Fruit fly (Drosophila melanogaster) whole organism, embryonic: Measurements from ENCODE around the gene CG15136.
A peak's percentile ranks its signal among the peaks of the same experiment; 100 is the strongest.

Source experiments
- Awh ChIP-seq: fragments of 200-800 bp; sonication (Bioruptor generic); IDR thresholded peaks from 2 replicates; pipeline ENCODE4, ENCODE4 v1.3.6; 2022; ENCODE audit warnings: missing biosample characterization, missing genetic modification characterization
- B-H1 ChIP-seq: fragments of 200-800 bp; sonication (Bioruptor generic); IDR thresholded peaks from 3 replicates; pipeline ENCODE4 v1.3.6; 2022; ENCODE audit warnings: missing biosample characterization, missing genetic modification characterization
- CG10147 ChIP-seq: fragments of 200-800 bp; sonication (Bioruptor generic); optimal IDR thresholded peaks from 2 replicates; lab custom pipeline; 2019; ENCODE audit warnings: missing biosample characterization, mild to moderate bottlenecking, missing genetic modification characterization, moderate library complexity
- CG10565 ChIP-seq: fragments of 200-800 bp; sonication (Bioruptor generic); optimal IDR thresholded peaks from 3 replicates; lab custom pipeline; 2016; ENCODE audit warnings: missing biosample characterization, mild to moderate bottlenecking, missing genetic modification characterization
- CG1233 ChIP-seq: fragments of 200-800 bp; sonication (Bioruptor generic); optimal IDR thresholded peaks from 4 replicates; lab custom pipeline; 2018; ENCODE audit warnings: missing biosample characterization, mild to moderate bottlenecking, missing genetic modification characterization
- CG12391 ChIP-seq: fragments of 200-800 bp; sonication (Bioruptor generic); optimal IDR thresholded peaks from 3 replicates; lab custom pipeline; 2018; ENCODE audit warnings: missing biosample characterization, mild to moderate bottlenecking, missing genetic modification characterization, moderate library complexity
- CG13894 ChIP-seq: fragments of 200-800 bp; sonication (Bioruptor generic); optimal IDR thresholded peaks from 3 replicates; lab custom pipeline; 2018; ENCODE audit warnings: missing biosample characterization, mild to moderate bottlenecking, missing genetic modification characterization, moderate library complexity
- CG14014 ChIP-seq: fragments of 200-800 bp; sonication (Bioruptor generic); IDR thresholded peaks from 2 replicates; pipeline ENCODE4 v1.3.6; 2022; ENCODE audit warnings: missing biosample characterization, missing genetic modification characterization
- CG14441 ChIP-seq: fragments of 200-800 bp; sonication (Bioruptor generic); IDR thresholded peaks from 2 replicates; pipeline ENCODE4 v1.3.6; 2022; ENCODE audit warnings: missing biosample characterization, missing genetic modification characterization
- CG15514 ChIP-seq: fragments of 200-800 bp; sonication (Bioruptor generic); optimal IDR thresholded peaks from 3 replicates; lab custom pipeline; 2017; ENCODE audit warnings: missing biosample characterization, missing genetic modification characterization, mild to moderate bottlenecking, moderate library complexity, missing genetic modification reagents
- CG1602 ChIP-seq: fragments of 200-800 bp; sonication (Bioruptor generic); optimal IDR thresholded peaks from 3 replicates; lab custom pipeline; 2016; ENCODE audit warnings: missing biosample characterization, missing genetic modification characterization
- CG18599 ChIP-seq: fragments of 200-800 bp; sonication (Bioruptor generic); optimal IDR thresholded peaks from 3 replicates; lab custom pipeline; 2017; ENCODE audit warnings: missing biosample characterization, missing genetic modification characterization, mild to moderate bottlenecking, moderate library complexity, missing genetic modification reagents
- CG3847 ChIP-seq: fragments of 200-800 bp; sonication (Bioruptor generic); IDR thresholded peaks from 2 replicates; pipeline ENCODE4 v1.3.6; 2022; ENCODE audit warnings: missing biosample characterization, missing genetic modification characterization
- CG7271 ChIP-seq: fragments of 200-800 bp; sonication (Bioruptor generic); optimal IDR thresholded peaks from 2 replicates; lab custom pipeline; 2018; ENCODE audit warnings: missing biosample characterization, mild to moderate bottlenecking, missing genetic modification characterization, moderate library complexity
- CG7357 ChIP-seq: fragments of 200-800 bp; sonication (Bioruptor generic); IDR thresholded peaks from 3 replicates; pipeline ENCODE4 v1.3.6; 2022; ENCODE audit warnings: missing biosample characterization, missing genetic modification characterization
- CG7839 ChIP-seq: fragments of 200-800 bp; sonication (Bioruptor generic); optimal IDR thresholded peaks from 3 replicates; lab custom pipeline; 2018; ENCODE audit warnings: missing biosample characterization, mild to moderate bottlenecking, missing genetic modification characterization, moderate library complexity
- CG8290 ChIP-seq, 3 experiments: fragments of 200-800 bp; sonication (Bioruptor generic); optimal IDR thresholded peaks; 2 replicates each; lab custom pipeline; 2016 to 2019; ENCODE audit warnings: missing biosample characterization in 3 of 3, missing genetic modification characterization in 3 of 3, mild to moderate bottlenecking in 2 of 3, moderate library complexity in 1 of 3
- CG8944 ChIP-seq: fragments of 200-800 bp; sonication (Bioruptor generic); optimal IDR thresholded peaks from 3 replicates; lab custom pipeline; 2016; ENCODE audit warnings: missing biosample characterization, missing genetic modification characterization
- CkIIα-i1 ChIP-seq: fragments of 200-800 bp; sonication (Bioruptor generic); IDR thresholded peaks from 2 replicates; pipeline ENCODE4 v1.3.6; 2022; ENCODE audit warnings: missing biosample characterization, missing genetic modification characterization
- Dip3 ChIP-seq: fragments of 200-800 bp; sonication (Bioruptor generic); optimal IDR thresholded peaks from 3 replicates; lab custom pipeline; 2016; ENCODE audit warnings: missing biosample characterization, missing genetic modification characterization
- Gsc ChIP-seq: fragments of 200-800 bp; sonication (Bioruptor generic); IDR thresholded peaks from 2 replicates; pipeline ENCODE4 v1.3.6; 2022; ENCODE audit warnings: missing biosample characterization, missing genetic modification characterization
- Gug ChIP-seq: fragments of 200-800 bp; sonication (Bioruptor generic); IDR thresholded peaks from 4 replicates; pipeline ENCODE4 v1.3.6; 2022; ENCODE audit warnings: missing biosample characterization, missing genetic modification characterization
- HLH3B ChIP-seq: fragments of 200-800 bp; sonication (Bioruptor generic); IDR thresholded peaks from 2 replicates; pipeline ENCODE4 v1.3.6; 2022; ENCODE audit warnings: missing biosample characterization, missing genetic modification characterization
- HmgZ ChIP-seq: fragments of 200-800 bp; sonication (Bioruptor generic); optimal IDR thresholded peaks from 2 replicates; lab custom pipeline; 2018; ENCODE audit warnings: missing biosample characterization, mild to moderate bottlenecking, missing genetic modification characterization
- Hmr ChIP-seq: fragments of 200-800 bp; sonication (Bioruptor generic); optimal IDR thresholded peaks from 3 replicates; lab custom pipeline; 2017; ENCODE audit warnings: mild to moderate bottlenecking, missing biosample characterization, missing genetic modification reagents, missing genetic modification characterization
- Hr51 ChIP-seq, 2 experiments: fragments of 200-800 bp; sonication (Bioruptor generic); optimal IDR thresholded peaks; 2 replicates in 1 of 2; 3 replicates in 1 of 2; lab custom pipeline; 2016 to 2018; ENCODE audit warnings: missing biosample characterization in 2 of 2, missing genetic modification characterization in 2 of 2, mild to moderate bottlenecking in 1 of 2, moderate library complexity in 1 of 2
- MESR4 ChIP-seq: fragments of 200-800 bp; sonication (Bioruptor generic); optimal IDR thresholded peaks from 2 replicates; lab custom pipeline; 2018; ENCODE audit warnings: missing biosample characterization, mild to moderate bottlenecking, missing genetic modification characterization, moderate library complexity
- Mad ChIP-seq: fragments of 200-800 bp; sonication (Bioruptor generic); optimal IDR thresholded peaks from 2 replicates; lab custom pipeline; 2016; ENCODE audit warnings: missing biosample characterization, missing genetic modification characterization
- Meics ChIP-seq: fragments of 200-800 bp; sonication (Bioruptor generic); optimal IDR thresholded peaks from 2 replicates; lab custom pipeline; 2017; ENCODE audit warnings: missing biosample characterization, mild to moderate bottlenecking, missing genetic modification characterization
- Sox102F ChIP-seq: fragments of 200-800 bp; sonication (Bioruptor generic); optimal IDR thresholded peaks from 2 replicates; lab custom pipeline; 2018; ENCODE audit warnings: missing biosample characterization, mild to moderate bottlenecking, missing genetic modification characterization, moderate library complexity
- TFAM ChIP-seq: fragments of 200-800 bp; sonication (Bioruptor generic); optimal IDR thresholded peaks from 2 replicates; lab custom pipeline; 2017; ENCODE audit warnings: missing biosample characterization, missing genetic modification characterization, inconsistent platforms
- Vsx1 ChIP-seq: fragments of 200-800 bp; sonication (Bioruptor generic); optimal IDR thresholded peaks from 2 replicates; lab custom pipeline; 2017; ENCODE audit warnings: missing biosample characterization, mild to moderate bottlenecking, missing genetic modification characterization, missing genetic modification reagents
- ab ChIP-seq: fragments of 200-800 bp; sonication (Bioruptor generic); optimal IDR thresholded peaks from 2 replicates; lab custom pipeline; 2016; ENCODE audit warnings: missing biosample characterization, missing genetic modification characterization
- ap ChIP-seq: fragments of 200-800 bp; sonication (Bioruptor generic); IDR thresholded peaks from 2 replicates; pipeline ENCODE4 v1.3.6; 2022; ENCODE audit warnings: missing biosample characterization, missing genetic modification characterization
- bowl ChIP-seq: fragments of 200-800 bp; sonication (Bioruptor generic); IDR thresholded peaks from 2 replicates; pipeline ENCODE4 v1.3.6; 2022; ENCODE audit warnings: missing biosample characterization, missing genetic modification characterization
- chinmo ChIP-seq: fragments of 200-800 bp; sonication (Bioruptor generic); IDR thresholded peaks from 4 replicates; pipeline ENCODE4 v1.3.6; 2022; ENCODE audit warnings: missing biosample characterization, missing genetic modification characterization; ENCODE audit not compliant: partially characterized antibody
- corto ChIP-seq: fragments of 200-800 bp; sonication (Bioruptor generic); optimal IDR thresholded peaks from 2 replicates; lab custom pipeline; 2016; ENCODE audit warnings: missing biosample characterization, mild to moderate bottlenecking, missing genetic modification characterization, moderate library complexity
- crol ChIP-seq: fragments of 200-800 bp; sonication (Bioruptor generic); IDR thresholded peaks from 2 replicates; pipeline ENCODE4 v1.3.6; 2022; ENCODE audit warnings: missing biosample characterization, missing genetic modification characterization
- disco-r ChIP-seq: fragments of 200-800 bp; sonication (Bioruptor generic); optimal IDR thresholded peaks from 2 replicates; lab custom pipeline; 2016; ENCODE audit warnings: missing biosample characterization, missing genetic modification characterization
- eyg ChIP-seq: fragments of 200-800 bp; sonication (Bioruptor generic); optimal IDR thresholded peaks from 3 replicates; lab custom pipeline; 2016; ENCODE audit warnings: missing biosample characterization, missing genetic modification characterization
- gem ChIP-seq: fragments of 200-800 bp; sonication (Bioruptor generic); optimal IDR thresholded peaks from 2 replicates; lab custom pipeline; 2019; ENCODE audit warnings: missing biosample characterization, mild to moderate bottlenecking, missing genetic modification characterization, moderate library complexity
- ind ChIP-seq: fragments of 200-800 bp; sonication (Bioruptor generic); optimal IDR thresholded peaks from 3 replicates; lab custom pipeline; 2016; ENCODE audit warnings: missing biosample characterization, missing genetic modification characterization
- pnt ChIP-seq: fragments of 200-800 bp; sonication (Bioruptor generic); optimal IDR thresholded peaks from 3 replicates; lab custom pipeline; 2016; ENCODE audit warnings: missing biosample characterization, missing genetic modification characterization
- prd ChIP-seq, 3 experiments: fragments of >200 bp in 2 of 3; fragments of 200-800 bp in 1 of 3; sonication (Bioruptor generic) in 1 of 3; optimal IDR thresholded peaks in 2 of 3; IDR thresholded peaks in 1 of 3; 2 replicates in 2 of 3; 3 replicates in 1 of 3; pipeline versions ENCODE4 v1.3.6 to Lab custom; 2017 to 2022; ENCODE audit warnings: missing biosample characterization in 1 of 3, missing genetic modification characterization in 1 of 3
- sens ChIP-seq: fragments of 200-800 bp; sonication (Bioruptor generic); peaks from one replicate; lab custom pipeline; 2016; ENCODE audit warnings: missing biosample characterization, missing genetic modification characterization
- slbo ChIP-seq: fragments of 200-800 bp; sonication (Bioruptor generic); IDR thresholded peaks from 2 replicates; pipeline ENCODE4 v1.3.6; 2022; ENCODE audit warnings: missing biosample characterization, missing genetic modification characterization
- sqz ChIP-seq: fragments of 200-800 bp; sonication (Bioruptor generic); optimal IDR thresholded peaks from 3 replicates; lab custom pipeline; 2018; ENCODE audit warnings: missing biosample characterization, mild to moderate bottlenecking, missing genetic modification characterization
- vvl ChIP-seq: fragments of 200-800 bp; sonication (Bioruptor generic); IDR thresholded peaks from 2 replicates; pipeline ENCODE4 v1.3.6; 2022; ENCODE audit warnings: missing biosample characterization, missing genetic modification characterization
- zen2 ChIP-seq: fragments of 200-800 bp; sonication (Bioruptor generic); IDR thresholded peaks from 3 replicates; pipeline ENCODE4 v1.3.6; 2022; ENCODE audit warnings: missing biosample characterization, missing genetic modification characterization; ENCODE audit not compliant: partially characterized antibody

CG15136 gene

DNA sequence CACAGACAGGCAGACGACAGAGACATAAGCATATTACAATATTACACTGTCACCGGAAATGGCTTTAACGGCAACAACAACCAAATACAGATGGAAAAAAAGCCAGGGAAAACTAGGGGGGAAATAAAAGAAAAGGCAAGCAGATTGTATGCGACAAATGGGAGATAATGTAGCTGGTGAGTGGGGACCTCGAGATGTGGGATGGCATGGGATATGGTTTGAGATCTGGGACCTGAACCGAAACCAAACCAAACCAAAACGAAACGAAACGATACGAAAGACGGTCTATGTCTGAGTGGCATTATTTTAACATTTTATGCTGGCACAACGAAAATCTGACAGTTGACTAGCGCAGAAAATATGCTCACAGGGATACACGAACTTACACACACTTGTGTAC, 6.9 kb downstream of the CG15136 start:
- TF ChIP-seq ap (GFP tag; lab: Robert Waterston, UW) (no peak), CG13894 (peak; percentile 99), Vsx1 (GFP tag; lab: Kevin White, UChicago) (no peak), TFAM (no peak)
- TF ChIP-seq, all 482 proteins: peak for 1

DNA sequence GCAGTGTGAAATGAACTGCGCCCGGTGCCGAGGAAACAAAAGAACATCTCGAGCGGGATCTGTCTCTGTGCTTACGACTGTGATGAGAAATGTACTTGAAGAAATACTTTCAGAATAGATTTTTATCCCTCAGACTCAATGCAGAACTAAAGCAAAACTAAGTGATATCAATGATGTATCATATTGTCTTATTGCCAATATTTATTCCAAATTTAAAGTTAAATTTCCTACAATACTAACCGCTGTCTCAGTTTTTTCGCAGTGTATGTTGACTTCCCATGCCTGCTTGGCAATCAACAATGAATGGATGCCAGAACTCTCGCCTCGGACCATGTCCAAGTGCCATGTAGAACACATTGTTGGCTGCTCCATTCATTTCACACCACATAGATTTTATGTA, 20.6 kb downstream of the CG15136 start:
- TF ChIP-seq CG8290 (GFP tag; optimal IDR thresholded peaks at IDR 0.05; lab: Kevin White, UChicago), result no peak
- TF ChIP-seq CG8290 (tag; optimal IDR thresholded peaks at IDR 0.05; lab: Kevin White, UChicago), result peak in 1 of 2 experiments; percentile 17
- peak; percentile 8 for TF ChIP-seq CG15514 (GFP tag; lab: Kevin White, UChicago)
- TF ChIP-seq prd (optimal IDR thresholded peaks at IDR 0.05; lab: Kevin White, UChicago), result no peak
- TF ChIP-seq prd (GFP tag; IDR thresholded peaks at IDR 0.05; lab: Robert Waterston, UW), result no peak
- TF ChIP-seq Hr51 (GFP tag; optimal IDR thresholded peaks at IDR 0.05; lab: Kevin White, UChicago), result peak in 1 of 2 experiments; percentile 45
- TF ChIP-seq B-H1, result no peak
- TF ChIP-seq CG8944 (GFP tag; lab: Kevin White, UChicago), result no peak
- peak; percentile 52 for TF ChIP-seq sens (GFP tag; lab: Kevin White, UChicago)
- no peak for TF ChIP-seq CG1233 (GFP tag; lab: Kevin White, UChicago)
- TF ChIP-seq vvl (GFP tag; lab: Robert Waterston, UW), result no peak
- TF ChIP-seq CG12391, result no peak
- TF ChIP-seq Sox102F, result peak; percentile 29
- no peak for TF ChIP-seq eyg (GFP tag; lab: Kevin White, UChicago)
- no peak for TF ChIP-seq Mad
- TF ChIP-seq CG18599 (GFP tag; lab: Kevin White, UChicago), result peak; percentile 54
- TF ChIP-seq Hmr (GFP tag; lab: Kevin White, UChicago), result peak; percentile 41
- peak; percentile 11 for TF ChIP-seq Meics (GFP tag; lab: Kevin White, UChicago)
- TF ChIP-seq crol (GFP tag; lab: Robert Waterston, UW), result no peak
- no peak; the same call in 1 of the 2 replicates for TF ChIP-seq Awh (GFP tag; lab: Robert Waterston, UW)
- TF ChIP-seq zen2 (GFP tag; lab: Robert Waterston, UW), result no peak
- TF ChIP-seq Dip3 (GFP tag; lab: Kevin White, UChicago), result no peak
- TF ChIP-seq sqz, result no peak
- no peak for TF ChIP-seq CG3847 (GFP tag; lab: Robert Waterston, UW)
- TF ChIP-seq Gsc (GFP tag; lab: Robert Waterston, UW), result no peak
- no peak for TF ChIP-seq CG1602 (GFP tag; lab: Kevin White, UChicago)
- peak; percentile 46 for TF ChIP-seq slbo
- TF ChIP-seq CG10565, result no peak
- no peak for TF ChIP-seq CG10147 (GFP tag; lab: Kevin White, UChicago)
- TF ChIP-seq CG7839 (tag; lab: Kevin White, UChicago), result peak; percentile 9
- no peak for TF ChIP-seq HLH3B (GFP tag; lab: Robert Waterston, UW)
- peak; percentile 29 for TF ChIP-seq gem
- TF ChIP-seq MESR4 (GFP tag; lab: Kevin White, UChicago), result no peak
- no peak for TF ChIP-seq CG14014 (GFP tag; lab: Robert Waterston, UW)
- TF ChIP-seq chinmo, result no peak
- no peak for TF ChIP-seq corto
- TF ChIP-seq disco-r (GFP tag; lab: Kevin White, UChicago), result no peak
- peak; percentile 10 for TF ChIP-seq ind (GFP tag; lab: Kevin White, UChicago)
- TF ChIP-seq CkIIα-i1 (GFP tag; lab: Robert Waterston, UW), result no peak
- TF ChIP-seq Gug (GFP tag; lab: Robert Waterston, UW), result no peak
- TF ChIP-seq CG7271 (tag; lab: Kevin White, UChicago), result no peak
- no peak for TF ChIP-seq ab (GFP tag; lab: Kevin White, UChicago)
- TF ChIP-seq bowl (GFP tag; lab: Robert Waterston, UW), result no peak
- 0 out of 3 replicates have a peak, but pooled peaks have one; percentile 20 for TF ChIP-seq CG7357
- TF ChIP-seq pnt, result no peak
- TF ChIP-seq CG14441 (GFP tag; lab: Robert Waterston, UW), result 0 out of 2 replicates have a peak, but pooled peaks have one; percentile 22
- TF ChIP-seq HmgZ, result no peak
